Fruit fly (Drosophila melanogaster) whole organism, pupa: ENCODE measurements around the gene CG34429.
A peak's percentile ranks its signal among the peaks of the same experiment; 100 is the strongest.

Experiments used
- CG10348 ChIP-seq: fragments of 200-800 bp; sonication (Bioruptor generic); IDR thresholded peaks from 2 replicates; pipeline ENCODE4 v1.3.6; 2022; ENCODE audit warnings: missing biosample characterization, missing genetic modification characterization
- CG12605 ChIP-seq: fragments of 200-800 bp; sonication (Bioruptor generic); IDR thresholded peaks from 2 replicates; pipeline ENCODE4 v1.3.6; 2022; ENCODE audit warnings: missing biosample characterization, missing genetic modification characterization
- CG13204 ChIP-seq: fragments of 200-800 bp; sonication (Bioruptor generic); optimal IDR thresholded peaks from 2 replicates; lab custom pipeline; 2018; ENCODE audit warnings: missing biosample characterization, mild to moderate bottlenecking, missing genetic modification characterization, moderate library complexity
- CG14655 ChIP-seq: fragments of 200-800 bp; sonication (Bioruptor generic); optimal IDR thresholded peaks from 3 replicates; lab custom pipeline; 2017; ENCODE audit warnings: mild to moderate bottlenecking, missing biosample characterization, missing genetic modification reagents, missing genetic modification characterization
- CG15710 ChIP-seq: fragments of 200-800 bp; sonication (Bioruptor generic); optimal IDR thresholded peaks from 2 replicates; lab custom pipeline; 2018; ENCODE audit warnings: missing biosample characterization, mild to moderate bottlenecking, missing genetic modification characterization, moderate library complexity
- CG17806 ChIP-seq: fragments of 200-800 bp; sonication (Bioruptor generic); optimal IDR thresholded peaks from 2 replicates; lab custom pipeline; 2018; ENCODE audit warnings: missing biosample characterization, mild to moderate bottlenecking, missing genetic modification characterization, moderate library complexity
- CG32121 ChIP-seq: fragments of 200-800 bp; sonication (Bioruptor generic); IDR thresholded peaks from 2 replicates; pipeline ENCODE4 v1.3.6; 2022; ENCODE audit warnings: missing biosample characterization, missing genetic modification characterization
- CG34367 ChIP-seq: fragments of 200-800 bp; sonication (Bioruptor generic); optimal IDR thresholded peaks from 2 replicates; lab custom pipeline; 2018; ENCODE audit warnings: missing biosample characterization, mild to moderate bottlenecking, missing genetic modification characterization
- CG4496 ChIP-seq: fragments of 200-800 bp; sonication (Bioruptor generic); IDR thresholded peaks from 3 replicates; pipeline ENCODE4 v1.3.6; 2022; ENCODE audit warnings: missing biosample characterization, missing genetic modification characterization
- CG8159 ChIP-seq: fragments of 200-800 bp; sonication (Bioruptor generic); optimal IDR thresholded peaks from 3 replicates; lab custom pipeline; 2018; ENCODE audit warnings: missing biosample characterization, mild to moderate bottlenecking, missing genetic modification characterization, moderate library complexity
- CG8301 ChIP-seq: fragments of 200-800 bp; sonication (Bioruptor generic); optimal IDR thresholded peaks from 2 replicates; lab custom pipeline; 2018; ENCODE audit warnings: missing biosample characterization, mild to moderate bottlenecking, missing genetic modification characterization
- CG9948 ChIP-seq: fragments of 200-800 bp; sonication (Bioruptor generic); optimal IDR thresholded peaks from 2 replicates; lab custom pipeline; 2018; ENCODE audit warnings: missing biosample characterization, mild to moderate bottlenecking, missing genetic modification characterization, moderate library complexity
- D1 ChIP-seq: fragments of 200-800 bp; sonication (Bioruptor generic); optimal IDR thresholded peaks from 2 replicates; lab custom pipeline; 2018; ENCODE audit warnings: missing biosample characterization, mild to moderate bottlenecking, missing genetic modification characterization, moderate library complexity
- EcR ChIP-seq: fragments of 200-800 bp; sonication (Bioruptor generic); optimal IDR thresholded peaks from 3 replicates; lab custom pipeline; 2019; ENCODE audit warnings: missing biosample characterization, missing genetic modification characterization, mild to moderate bottlenecking, moderate library complexity, missing genetic modification reagents
- Ets98B ChIP-seq: fragments of 200-800 bp; sonication (Bioruptor generic); IDR thresholded peaks from 2 replicates; pipeline ENCODE4 v1.3.6; 2022; ENCODE audit warnings: missing biosample characterization, missing genetic modification characterization
- Pif1A ChIP-seq: fragments of 200-800 bp; sonication (Bioruptor generic); optimal IDR thresholded peaks from 3 replicates; lab custom pipeline; 2016; ENCODE audit warnings: missing biosample characterization, missing genetic modification characterization
- Pif1B ChIP-seq: fragments of 200-800 bp; sonication (Bioruptor generic); optimal IDR thresholded peaks from 3 replicates; lab custom pipeline; 2016; ENCODE audit warnings: missing biosample characterization, missing genetic modification characterization
- Snoo ChIP-seq: fragments of 200-800 bp; sonication (Bioruptor generic); optimal IDR thresholded peaks from 3 replicates; lab custom pipeline; 2017; ENCODE audit warnings: missing biosample characterization, mild to moderate bottlenecking, missing genetic modification characterization, inconsistent platforms
- fd96Ca ChIP-seq: fragments of 200-800 bp; sonication (Bioruptor generic); IDR thresholded peaks from 3 replicates; pipeline ENCODE4 v1.3.6; 2022; ENCODE audit warnings: missing biosample characterization, missing genetic modification characterization
- gl ChIP-seq: fragments of 200-800 bp; sonication (Bioruptor generic); optimal IDR thresholded peaks from 2 replicates; lab custom pipeline; 2018; ENCODE audit warnings: missing biosample characterization, mild to moderate bottlenecking, missing genetic modification characterization
- rn ChIP-seq: fragments of 200-800 bp; sonication (Bioruptor generic); IDR thresholded peaks from 2 replicates; pipeline ENCODE4 v1.3.6; 2022; ENCODE audit warnings: missing biosample characterization, missing genetic modification characterization

Gene CG34429

dm6 chr3L:13032085-13032914, 30.5 kb upstream of the CG34429 start:
- TF ChIP-seq CG13204 (GFP tag; lab: Kevin White, UChicago) (no peak), CG8159 (tag; lab: Kevin White, UChicago) (peak; percentile 25), CG14655 (GFP tag; lab: Kevin White, UChicago) (peak; percentile 69), CG15710 (tag; lab: Kevin White, UChicago) (peak; percentile 13), CG8301 (tag; lab: Kevin White, UChicago) (peak; percentile 52), EcR (peak; percentile 97), CG4496 (GFP tag; lab: Robert Waterston, UW) (0 out of 3 replicates have a peak, but pooled peaks have one; percentile 41), CG9948 (tag; lab: Kevin White, UChicago) (peak; percentile 11), CG12605 (no peak)

- TF ChIP-seq CG17806 = no peak
- no peak for TF ChIP-seq CG15710 (tag; lab: Kevin White, UChicago)
- no peak for TF ChIP-seq CG9948 (tag; lab: Kevin White, UChicago)
- TF ChIP-seq D1 (tag; lab: Kevin White, UChicago) = no peak
- no peak for TF ChIP-seq CG12605
- TF ChIP-seq Ets98B (GFP tag; lab: Robert Waterston, UW) = no peak
- TF ChIP-seq EcR = no peak
- TF ChIP-seq Snoo (tag; lab: Kevin White, UChicago) = no peak
- TF ChIP-seq CG34367 (tag; lab: Kevin White, UChicago) = no peak
Measured at dm6 chr3L:13032915-13033282, 29.9 kb upstream of the CG34429 start.

DNA sequence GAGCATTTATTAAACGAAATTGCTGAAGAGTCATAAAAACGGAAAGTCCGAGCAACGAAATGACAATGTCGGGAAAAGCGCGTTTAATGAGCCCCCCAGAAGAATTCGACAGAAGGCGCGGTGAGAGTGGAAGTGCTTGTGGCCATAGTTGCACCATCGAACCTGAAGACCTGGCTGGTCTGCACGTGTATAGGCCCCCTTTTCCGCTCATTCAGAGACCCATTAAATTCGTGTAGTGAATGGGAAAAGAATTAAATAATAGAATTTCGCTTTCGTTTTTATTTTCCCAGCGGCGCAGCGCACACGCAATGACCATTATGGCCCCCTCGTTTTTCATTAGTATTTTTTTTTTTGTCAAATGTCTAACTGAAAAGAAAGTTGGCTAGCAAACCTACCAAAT, 29.5 kb upstream of the CG34429 start:
- no peak for TF ChIP-seq CG4496 (GFP tag; lab: Robert Waterston, UW)
- no peak for TF ChIP-seq Pif1B (GFP tag; lab: Kevin White, UChicago)
- TF ChIP-seq CG34367 (tag; lab: Kevin White, UChicago) = no peak
- TF ChIP-seq gl (tag; lab: Kevin White, UChicago) = no peak
- no peak for TF ChIP-seq CG12605
- TF ChIP-seq Ets98B (GFP tag; lab: Robert Waterston, UW) = no peak
- no peak for TF ChIP-seq Pif1A
- TF ChIP-seq CG32121 (GFP tag; lab: Robert Waterston, UW) = no peak
- TF ChIP-seq CG8159 (tag; lab: Kevin White, UChicago) = no peak
- no peak for TF ChIP-seq fd96Ca (GFP tag; lab: Robert Waterston, UW)
- TF ChIP-seq CG8301 (tag; lab: Kevin White, UChicago) = no peak
- TF ChIP-seq Snoo (tag; lab: Kevin White, UChicago) = no peak

- no peak for TF ChIP-seq Pif1A
- TF ChIP-seq CG4496 (GFP tag; lab: Robert Waterston, UW) = peak; percentile 34; the same call in 1 of the 3 replicates
- peak; percentile 15 for TF ChIP-seq EcR
Measured at dm6 chr3L:13036706-13037457, 26.0 kb upstream of the CG34429 start, which contains the start of gene Srrm1. Gene Srrm1, plus strand, starts transcription at chr3L:13036821.

DNA sequence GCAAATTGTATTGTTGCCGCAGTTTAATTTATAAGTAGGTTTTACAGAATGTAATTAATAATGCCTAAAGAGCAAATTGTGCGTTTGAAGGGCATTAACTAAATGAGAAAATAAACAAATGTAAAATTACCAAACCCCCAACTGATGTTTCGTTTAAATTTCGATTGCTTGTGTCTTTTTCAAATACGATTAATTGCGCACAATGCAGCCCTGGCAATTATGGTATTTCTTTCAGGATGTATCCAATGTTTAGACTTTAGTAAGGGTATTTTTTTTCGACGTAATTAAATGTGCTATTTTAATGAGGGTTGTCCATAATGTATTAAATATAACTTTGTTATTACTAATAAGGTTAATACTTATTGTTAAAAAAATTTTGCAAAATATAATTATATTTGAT, 22.0 kb upstream of the CG34429 start:
- no peak for TF ChIP-seq CG34367 (tag; lab: Kevin White, UChicago)
- no peak for TF ChIP-seq Ets98B (GFP tag; lab: Robert Waterston, UW)
- no peak for TF ChIP-seq fd96Ca (GFP tag; lab: Robert Waterston, UW)
- no peak for TF ChIP-seq Pif1A
- no peak for TF ChIP-seq CG9948 (tag; lab: Kevin White, UChicago)
- TF ChIP-seq CG4496 (GFP tag; lab: Robert Waterston, UW) = no peak
- TF ChIP-seq gl (tag; lab: Kevin White, UChicago) = no peak
- no peak for TF ChIP-seq D1 (tag; lab: Kevin White, UChicago)
- TF ChIP-seq CG32121 (GFP tag; lab: Robert Waterston, UW) = no peak
- TF ChIP-seq CG8159 (tag; lab: Kevin White, UChicago) = no peak
- TF ChIP-seq rn (GFP tag; lab: Robert Waterston, UW) = no peak
- no peak for TF ChIP-seq Pif1B (GFP tag; lab: Kevin White, UChicago)
- no peak for TF ChIP-seq CG13204 (GFP tag; lab: Kevin White, UChicago)
- no peak for TF ChIP-seq EcR
- no peak for TF ChIP-seq CG12605
- TF ChIP-seq CG8301 (tag; lab: Kevin White, UChicago) = no peak
- TF ChIP-seq, all 21 proteins: peak for 0

- TF ChIP-seq gl (tag; lab: Kevin White, UChicago) (peak; percentile 86), CG15710 (tag; lab: Kevin White, UChicago) (peak; percentile 59), CG17806 (peak; percentile 47), CG8301 (tag; lab: Kevin White, UChicago) (peak; percentile 51), CG34367 (tag; lab: Kevin White, UChicago) (peak; percentile 87), CG4496 (GFP tag; lab: Robert Waterston, UW) (peak; percentile 92), CG9948 (tag; lab: Kevin White, UChicago) (peak; percentile 36), CG32121 (GFP tag; lab: Robert Waterston, UW) (no peak; the same call in 1 of the 2 replicates), fd96Ca (GFP tag; lab: Robert Waterston, UW) (no peak), CG10348 (GFP tag; lab: Robert Waterston, UW) (no peak), CG12605 (peak; percentile 76), CG14655 (GFP tag; lab: Kevin White, UChicago) (no peak), Pif1A (peak; percentile 75), Ets98B (GFP tag; lab: Robert Waterston, UW) (peak; percentile 72), CG8159 (tag; lab: Kevin White, UChicago) (peak; percentile 62), Pif1B (GFP tag; lab: Kevin White, UChicago) (peak; percentile 53), CG13204 (GFP tag; lab: Kevin White, UChicago) (peak; percentile 92), rn (GFP tag; lab: Robert Waterston, UW) (0 out of 2 replicates have a peak, but pooled peaks have one; percentile 7), Snoo (tag; lab: Kevin White, UChicago) (peak; percentile 96), EcR (no peak), D1 (tag; lab: Kevin White, UChicago) (no peak)
Measured at dm6 chr3L:13041292-13042067, 21.4 kb upstream of the CG34429 start, which contains the start of gene RpS4. Gene RpS4, plus strand, starts transcription at chr3L:13041756.
